Worm (Caenorhabditis elegans) whole organism, young adult: Measurements from ENCODE around the gene srx-32.

Experiments
- B0035.1 ChIP-seq: sonication (generic microtip); optimal IDR thresholded peaks from 2 replicates; lab custom pipeline; 2016; ENCODE audit warnings: missing genetic modification characterization, mild to moderate bottlenecking, missing compliant biosample characterization, missing genotype, missing genetic modification reagents
- ztf-6 ChIP-seq: fragments of 200-800 bp; sonication (Bioruptor generic); IDR thresholded peaks from 2 replicates; pipeline ENCODE4 v1.3.6; 2022; ENCODE audit warnings: missing genetic modification reagents, missing genetic modification characterization, missing compliant biosample characterization

DNA sequence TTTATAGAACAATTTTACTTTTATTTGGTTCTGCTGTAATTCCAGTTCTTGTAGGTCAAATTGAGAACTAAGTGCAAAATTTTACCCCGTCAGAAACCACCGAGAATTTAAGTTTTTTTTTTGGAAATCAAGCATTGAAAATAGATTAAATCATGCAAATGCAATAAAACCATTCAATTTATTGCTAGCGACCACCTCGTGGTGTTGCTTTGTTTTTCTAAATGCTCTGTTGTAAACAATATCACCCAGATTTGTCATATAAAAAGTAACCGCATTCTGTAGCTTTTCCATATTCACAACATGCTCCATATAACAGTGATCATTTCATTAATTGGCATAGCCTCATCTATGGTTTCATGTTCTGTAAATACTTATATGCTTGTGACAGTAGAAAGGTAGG is 29.0 kb upstream of the srx-32 start, which contains the start of gene srbc-12:
- TF ChIP-seq ztf-6 (GFP tag; lab: Robert Waterston, UW) (no peak), B0035.1 (tag; lab: Kevin White, UChicago) (no peak)
